Fruit fly (Drosophila melanogaster) whole organism, wandering third instar larva: Measurements from ENCODE around the gene Scsalpha2.

Experiments used
- Abd-B ChIP-seq: fragments of >200 bp; optimal IDR thresholded peaks from 2 replicates; lab custom pipeline; 2017; ENCODE audit warnings: missing biosample characterization, missing genetic modification characterization
- CG32264 ChIP-seq: fragments of 200-800 bp; sonication (Bioruptor generic); optimal IDR thresholded peaks from 2 replicates; lab custom pipeline; 2016; ENCODE audit warnings: missing biosample characterization, missing genetic modification characterization
- CrebA ChIP-seq: fragments of 200-800 bp; sonication (Bioruptor generic); optimal IDR thresholded peaks from 2 replicates; lab custom pipeline; 2016; ENCODE audit warnings: missing biosample characterization, mild to moderate bottlenecking, missing genetic modification characterization, borderline replicate concordance
- Dfd ChIP-seq: fragments of >200 bp; optimal IDR thresholded peaks from 2 replicates; lab custom pipeline; 2017; ENCODE audit warnings: missing biosample characterization, missing genetic modification characterization
- Dif ChIP-seq: fragments of 200-275, 200-300 bp; sonication (Bioruptor generic); optimal IDR thresholded peaks from 2 replicates; lab custom pipeline; 2018; ENCODE audit warnings: missing biosample characterization, missing genetic modification characterization; ENCODE audit not compliant: partially characterized antibody
- GATAd ChIP-seq: sonication (Bioruptor generic); optimal IDR thresholded peaks from 2 replicates; lab custom pipeline; 2016; ENCODE audit warnings: missing biosample characterization, missing genetic modification characterization
- Hnf4 ChIP-seq: fragments of 200-800 bp; sonication (Bioruptor generic); optimal IDR thresholded peaks from 2 replicates; lab custom pipeline; 2016; ENCODE audit warnings: missing biosample characterization, mild to moderate bottlenecking, missing genetic modification characterization
- Hr78 ChIP-seq: fragments of >200 bp; optimal IDR thresholded peaks from 2 replicates; lab custom pipeline; 2017; ENCODE audit warnings: missing biosample characterization, missing genetic modification characterization
- Hr83 ChIP-seq: fragments of 200-300 bp; sonication (Bioruptor generic); optimal IDR thresholded peaks from 2 replicates; lab custom pipeline; 2016; ENCODE audit warnings: missing biosample characterization, mild to moderate bottlenecking, missing genetic modification characterization, moderate library complexity; ENCODE audit not compliant: poor library complexity, severe bottlenecking
- Jra ChIP-seq: sonication (Bioruptor generic); optimal IDR thresholded peaks from 2 replicates; lab custom pipeline; 2016; ENCODE audit warnings: missing biosample characterization, missing genetic modification characterization
- Myc ChIP-seq: fragments of >200 bp; optimal IDR thresholded peaks from 2 replicates; lab custom pipeline; 2017
- N ChIP-seq: fragments of >200 bp; optimal IDR thresholded peaks from 2 replicates; lab custom pipeline; 2018; ENCODE audit warnings: missing biosample characterization, missing external identifiers, missing genetic modification characterization
- OdsH ChIP-seq: fragments of 200-800 bp; sonication (Bioruptor generic); optimal IDR thresholded peaks from 2 replicates; lab custom pipeline; 2016; ENCODE audit warnings: missing biosample characterization, mild to moderate bottlenecking, missing genetic modification characterization
- Rel ChIP-seq, 2 experiments: fragments of 200-800 bp; sonication (Bioruptor generic) in 1 of 2; optimal IDR thresholded peaks; 2 replicates in 1 of 2; 3 replicates in 1 of 2; lab custom pipeline; 2016 to 2019; ENCODE audit warnings: mild to moderate bottlenecking in 2 of 2, missing biosample characterization in 2 of 2, missing genetic modification characterization in 2 of 2, moderate library complexity in 1 of 2
- Sp1 ChIP-seq: fragments of 200-800 bp; sonication (Bioruptor generic); optimal IDR thresholded peaks from 3 replicates; lab custom pipeline; 2019; ENCODE audit warnings: missing biosample characterization, mild to moderate bottlenecking, missing genetic modification characterization, moderate library complexity
- br ChIP-seq: fragments of 200-800 bp; sonication (Bioruptor generic); optimal IDR thresholded peaks from 2 replicates; lab custom pipeline; 2016; ENCODE audit warnings: missing biosample characterization, missing genetic modification characterization
- brk ChIP-seq: fragments of 200-800 bp; sonication (Bioruptor generic); optimal IDR thresholded peaks from 2 replicates; lab custom pipeline; 2016; ENCODE audit warnings: missing biosample characterization, mild to moderate bottlenecking, missing genetic modification characterization
- dl ChIP-seq, 2 experiments: fragments of 175-275, 200-275 bp in 1 of 2; fragments of 200-275 bp in 1 of 2; sonication (Bioruptor generic); optimal IDR thresholded peaks; lab custom pipeline; 2018; ENCODE audit warnings: mild to moderate bottlenecking in 2 of 2, missing biosample characterization in 2 of 2, missing genetic modification characterization in 2 of 2, moderate library complexity in 2 of 2; ENCODE audit not compliant: partially characterized antibody in 2 of 2, insufficient read depth in 1 of 2
- dmrt93B ChIP-seq: fragments of 200-800 bp; sonication (Bioruptor generic); optimal IDR thresholded peaks from 2 replicates; lab custom pipeline; 2018; ENCODE audit warnings: missing biosample characterization, mild to moderate bottlenecking, missing genetic modification characterization
- ey ChIP-seq: fragments of 200-800 bp; sonication (Bioruptor generic); optimal IDR thresholded peaks from 2 replicates; lab custom pipeline; 2016; ENCODE audit warnings: missing biosample characterization, missing genetic modification characterization
- foxo ChIP-seq, 2 experiments: fragments of 200-800 bp; sonication (Bioruptor generic); optimal IDR thresholded peaks; 2 replicates in 1 of 2; 3 replicates in 1 of 2; lab custom pipeline; 2016 to 2017; ENCODE audit warnings: missing biosample characterization in 2 of 2, missing genetic modification characterization in 2 of 2
- fru ChIP-seq: fragments of 200-800 bp; sonication (Bioruptor generic); optimal IDR thresholded peaks from 3 replicates; lab custom pipeline; 2016; ENCODE audit warnings: missing biosample characterization, mild to moderate bottlenecking, missing genetic modification characterization
- h ChIP-seq: fragments of 200-800 bp; sonication (Bioruptor generic); optimal IDR thresholded peaks from 3 replicates; lab custom pipeline; 2016; ENCODE audit warnings: missing biosample characterization, mild to moderate bottlenecking, missing genetic modification characterization
- jim ChIP-seq: fragments of 175-275, 200-325 bp; sonication (Bioruptor generic); optimal IDR thresholded peaks from 2 replicates; lab custom pipeline; 2016; ENCODE audit warnings: missing biosample characterization, mild to moderate bottlenecking, missing genetic modification characterization
- lola ChIP-seq: fragments of >200 bp; optimal IDR thresholded peaks from 2 replicates; lab custom pipeline; 2017; ENCODE audit warnings: missing biosample characterization, missing genetic modification characterization
- pan ChIP-seq: fragments of >200 bp; optimal IDR thresholded peaks from 2 replicates; lab custom pipeline; 2017
- psq ChIP-seq: fragments of 200-800 bp; sonication (Bioruptor generic); optimal IDR thresholded peaks from 3 replicates; lab custom pipeline; 2017; ENCODE audit warnings: missing biosample characterization, mild to moderate bottlenecking, missing genetic modification characterization, moderate library complexity
- rgr ChIP-seq: fragments of 200-800 bp; sonication (Bioruptor generic); optimal IDR thresholded peaks from 3 replicates; lab custom pipeline; 2016; ENCODE audit warnings: missing biosample characterization, mild to moderate bottlenecking, missing genetic modification characterization
- sage ChIP-seq: fragments of 200-800 bp; sonication (Bioruptor generic); optimal IDR thresholded peaks from 2 replicates; lab custom pipeline; 2016; ENCODE audit warnings: missing biosample characterization, mild to moderate bottlenecking, missing genetic modification characterization
- sv ChIP-seq: fragments of 200-800 bp; sonication (Bioruptor generic); optimal IDR thresholded peaks from 3 replicates; lab custom pipeline; 2016; ENCODE audit warnings: missing biosample characterization, missing genetic modification characterization
- tai ChIP-seq: sonication (Bioruptor generic); optimal IDR thresholded peaks from 2 replicates; lab custom pipeline; 2016; ENCODE audit warnings: missing biosample characterization, missing genetic modification characterization
- usp ChIP-seq: fragments of >200 bp; optimal IDR thresholded peaks from 2 replicates; lab custom pipeline; 2017; ENCODE audit warnings: missing biosample characterization, missing genetic modification characterization
- woc ChIP-seq: sonication (Bioruptor generic); optimal IDR thresholded peaks from 2 replicates; lab custom pipeline; 2016; ENCODE audit warnings: missing biosample characterization, mild to moderate bottlenecking, missing genetic modification characterization

Gene Scsalpha2

dm6 chr3R:19509186-19509522 lies 46.3 kb upstream of the Scsalpha2 start:
- TF ChIP-seq psq (GFP tag; lab: Kevin White, UChicago) (no peak), Dif (no peak), brk (GFP tag; lab: Kevin White, UChicago) (no peak), sv (no peak), OdsH (GFP tag; lab: Kevin White, UChicago) (no peak), dmrt93B (GFP tag; lab: Kevin White, UChicago) (no peak), ey (no peak), h (GFP tag; lab: Kevin White, UChicago) (no peak), lola (no peak), Abd-B (GFP tag; lab: Kevin White, UChicago) (no peak), CG32264 (GFP tag; lab: Kevin White, UChicago) (no peak), pan (no peak), dl (GFP tag; optimal IDR thresholded peaks at IDR 0.05; lab: Kevin White, UChicago; ENCODE audit: insufficient read depth in 1 of 2, partially characterized antibody in 2 of 2) (no peak), foxo (GFP tag; optimal IDR thresholded peaks at IDR 0.05; lab: Kevin White, UChicago) (no peak), tai (GFP tag; lab: Kevin White, UChicago) (no peak), Hr78 (GFP tag; lab: Kevin White, UChicago) (no peak), br (GFP tag; lab: Kevin White, UChicago) (no peak), fru (no peak), sage (no peak)

- TF ChIP-seq Hr83 (no peak), h (GFP tag; lab: Kevin White, UChicago) (no peak), ey (no peak), N (GFP tag; lab: Kevin White, UChicago) (no peak), Myc (lab: Kevin White, UChicago) (no peak), foxo (GFP tag; optimal IDR thresholded peaks at IDR 0.05; lab: Kevin White, UChicago) (no peak), Hnf4 (no peak), Rel (GFP tag; optimal IDR thresholded peaks at IDR 0.05; lab: Kevin White, UChicago) (no peak), Rel (tag; optimal IDR thresholded peaks at IDR 0.05; lab: Kevin White, UChicago) (no peak), sv (no peak)
These were observed 45.7 kb upstream of the Scsalpha2 start for dm6 chr3R:19508388-19509185.

dm6 chr3R:19503058-19503682 lies 40.3 kb upstream of the Scsalpha2 start:
- TF ChIP-seq Dif, result no peak
- TF ChIP-seq usp (GFP tag; lab: Kevin White, UChicago), result no peak
- TF ChIP-seq N (GFP tag; lab: Kevin White, UChicago), result no peak
- TF ChIP-seq Dfd (GFP tag; lab: Kevin White, UChicago), result no peak
- TF ChIP-seq Hr78 (GFP tag; lab: Kevin White, UChicago), result no peak
- no peak for TF ChIP-seq foxo (GFP tag; optimal IDR thresholded peaks at IDR 0.05; lab: Kevin White, UChicago)
- no peak for TF ChIP-seq pan
- no peak for TF ChIP-seq jim
- TF ChIP-seq Sp1, result no peak
- no peak for TF ChIP-seq OdsH (GFP tag; lab: Kevin White, UChicago)
- TF ChIP-seq CrebA, result no peak
- no peak for TF ChIP-seq Jra
- TF ChIP-seq rgr (GFP tag; lab: Kevin White, UChicago), result no peak
- no peak for TF ChIP-seq sv
- TF ChIP-seq h (GFP tag; lab: Kevin White, UChicago), result no peak
- no peak for TF ChIP-seq Myc (lab: Kevin White, UChicago)
- TF ChIP-seq ey, result no peak
- TF ChIP-seq GATAd (GFP tag; lab: Kevin White, UChicago), result no peak
- TF ChIP-seq fru, result no peak
- TF ChIP-seq, all 38 proteins: peak for 0

dm6 chr3R:19500588-19500987 lies 37.7 kb upstream of the Scsalpha2 start:
- TF ChIP-seq lola, result no peak
- TF ChIP-seq Myc (lab: Kevin White, UChicago), result no peak
- TF ChIP-seq Dfd (GFP tag; lab: Kevin White, UChicago), result peak; percentile 56
- TF ChIP-seq woc (GFP tag; lab: Kevin White, UChicago), result no peak
- TF ChIP-seq, all 38 proteins: peak for 1
